Worm (Caenorhabditis elegans): ENCODE data around the gene wht-4.

wht-4 gene

ce11 chrII:3278634-3279033 is at the start of gene wht-4:
Gene wht-4 (plus strand): TSS chrII:3278934.
- TF ChIP-seq ref-1 (GFP tag; conservative IDR thresholded peaks at IDR 0.05) (no peak), ztf-23 (GFP tag; IDR thresholded peaks at IDR 0.05) (no peak), klf-2 (GFP tag; conservative IDR thresholded peaks at IDR 0.05) (no peak), ztf-29 (GFP tag; IDR thresholded peaks at IDR 0.05) (no peak), flt-1 (GFP tag; IDR thresholded peaks at IDR 0.05) (no peak), tab-1 (GFP tag; IDR thresholded peaks at IDR 0.05) (no peak), med-1 (GFP tag; optimal IDR thresholded peaks at IDR 0.05; ENCODE audit: insufficient read depth) (no peak), cog-1 (tag; optimal IDR thresholded peaks at IDR 0.05) (no peak), T22C8.4 (GFP tag; IDR thresholded peaks at IDR 0.05) (no peak)

ce11 chrII:3230422-3230821 is 48.3 kb upstream of the wht-4 start, which contains the start of gene srh-297:
Gene srh-297 (minus strand): TSS chrII:3230522.
- TF ChIP-seq cog-1 (tag; optimal IDR thresholded peaks at IDR 0.05) (no peak), klf-2 (GFP tag; conservative IDR thresholded peaks at IDR 0.05) (no peak), ztf-23 (GFP tag; IDR thresholded peaks at IDR 0.05) (no peak), ref-1 (GFP tag; conservative IDR thresholded peaks at IDR 0.05) (no peak), T22C8.4 (GFP tag; IDR thresholded peaks at IDR 0.05) (no peak), flt-1 (GFP tag; IDR thresholded peaks at IDR 0.05) (no peak)

- TF ChIP-seq klf-2 (GFP tag; conservative IDR thresholded peaks at IDR 0.05) (no peak), tab-1 (GFP tag; IDR thresholded peaks at IDR 0.05) (no peak), T22C8.4 (GFP tag; IDR thresholded peaks at IDR 0.05) (no peak), ztf-23 (GFP tag; IDR thresholded peaks at IDR 0.05) (no peak), flt-1 (GFP tag; IDR thresholded peaks at IDR 0.05) (no peak), ref-1 (GFP tag; conservative IDR thresholded peaks at IDR 0.05) (no peak), med-1 (GFP tag; optimal IDR thresholded peaks at IDR 0.05; ENCODE audit: insufficient read depth) (no peak), cog-1 (tag; optimal IDR thresholded peaks at IDR 0.05) (no peak), ztf-29 (GFP tag; IDR thresholded peaks at IDR 0.05) (no peak)
Measured at ce11 chrII:3234725-3235124, 44.0 kb upstream of the wht-4 start, which contains the start of gene C17F4.8. Gene C17F4.8 (minus strand): TSS chrII:3234825.

ce11 chrII:3237038-3237521 is 41.7 kb upstream of the wht-4 start, which contains the start of the genes srz-67 and C17F4.11:
Gene srz-67 (minus strand): TSS chrII:3237138.
Gene C17F4.11 (plus strand): TSS chrII:3237471.
- TF ChIP-seq flt-1 (GFP tag; IDR thresholded peaks at IDR 0.05) (no peak), ztf-23 (GFP tag; IDR thresholded peaks at IDR 0.05) (no peak), tab-1 (GFP tag; IDR thresholded peaks at IDR 0.05) (no peak), cog-1 (tag; optimal IDR thresholded peaks at IDR 0.05) (no peak), ref-1 (GFP tag; conservative IDR thresholded peaks at IDR 0.05) (no peak), med-1 (GFP tag; optimal IDR thresholded peaks at IDR 0.05; ENCODE audit: insufficient read depth) (no peak), T22C8.4 (GFP tag; IDR thresholded peaks at IDR 0.05) (no peak), ztf-29 (GFP tag; IDR thresholded peaks at IDR 0.05) (no peak), klf-2 (GFP tag; conservative IDR thresholded peaks at IDR 0.05) (no peak)

ce11 chrII:3240207-3240606 is 38.5 kb upstream of the wht-4 start, which contains the start of gene C17F4.3:
Gene C17F4.3 (plus strand): TSS chrII:3240507.
- no peak for TF ChIP-seq T22C8.4 (GFP tag; IDR thresholded peaks at IDR 0.05)

- TF ChIP-seq cog-1 (tag; optimal IDR thresholded peaks at IDR 0.05) (no peak), tab-1 (GFP tag; IDR thresholded peaks at IDR 0.05) (no peak), ztf-23 (GFP tag; IDR thresholded peaks at IDR 0.05) (no peak), ref-1 (GFP tag; conservative IDR thresholded peaks at IDR 0.05) (no peak), flt-1 (GFP tag; IDR thresholded peaks at IDR 0.05) (no peak), T22C8.4 (GFP tag; IDR thresholded peaks at IDR 0.05) (no peak), klf-2 (GFP tag; conservative IDR thresholded peaks at IDR 0.05) (no peak), med-1 (GFP tag; optimal IDR thresholded peaks at IDR 0.05; ENCODE audit: insufficient read depth) (no peak), ztf-29 (GFP tag; IDR thresholded peaks at IDR 0.05) (no peak)
Measured at ce11 chrII:3241842-3242241, 36.9 kb upstream of the wht-4 start.

ce11 chrII:3244070-3244469 is 34.7 kb upstream of the wht-4 start, which contains the start of gene C17F4.12:
Gene C17F4.12 (minus strand): TSS chrII:3244170.
- no peak for TF ChIP-seq ref-1 (GFP tag; conservative IDR thresholded peaks at IDR 0.05)
- TF ChIP-seq med-1 (GFP tag; optimal IDR thresholded peaks at IDR 0.05; ENCODE audit: insufficient read depth), result no peak
- no peak for TF ChIP-seq cog-1 (tag; optimal IDR thresholded peaks at IDR 0.05)
- TF ChIP-seq flt-1 (GFP tag; IDR thresholded peaks at IDR 0.05), result no peak
- no peak for TF ChIP-seq ztf-23 (GFP tag; IDR thresholded peaks at IDR 0.05)
- no peak for TF ChIP-seq T22C8.4 (GFP tag; IDR thresholded peaks at IDR 0.05)

- no peak for TF ChIP-seq ztf-23 (GFP tag; IDR thresholded peaks at IDR 0.05)
- TF ChIP-seq med-1 (GFP tag; optimal IDR thresholded peaks at IDR 0.05; ENCODE audit: insufficient read depth), result no peak
- TF ChIP-seq cog-1 (tag; optimal IDR thresholded peaks at IDR 0.05), result no peak
- no peak for TF ChIP-seq ztf-29 (GFP tag; IDR thresholded peaks at IDR 0.05)
- TF ChIP-seq tab-1 (GFP tag; IDR thresholded peaks at IDR 0.05), result no peak
- no peak for TF ChIP-seq klf-2 (GFP tag; conservative IDR thresholded peaks at IDR 0.05)
- no peak for TF ChIP-seq flt-1 (GFP tag; IDR thresholded peaks at IDR 0.05)
Measured at ce11 chrII:3244758-3245157, 34.0 kb upstream of the wht-4 start.

ce11 chrII:3245836-3246235 is 32.9 kb upstream of the wht-4 start, which contains the start of gene C17F4.7:
Gene C17F4.7 (minus strand): TSS chrII:3246015.
- TF ChIP-seq cog-1 (tag; optimal IDR thresholded peaks at IDR 0.05) (no peak), med-1 (GFP tag; optimal IDR thresholded peaks at IDR 0.05; ENCODE audit: insufficient read depth) (no peak), ztf-23 (GFP tag; IDR thresholded peaks at IDR 0.05) (no peak), klf-2 (GFP tag; conservative IDR thresholded peaks at IDR 0.05) (no peak), ztf-29 (GFP tag; IDR thresholded peaks at IDR 0.05) (no peak), T22C8.4 (GFP tag; IDR thresholded peaks at IDR 0.05) (no peak), ref-1 (GFP tag; conservative IDR thresholded peaks at IDR 0.05) (no peak), flt-1 (GFP tag; IDR thresholded peaks at IDR 0.05) (no peak), tab-1 (GFP tag; IDR thresholded peaks at IDR 0.05) (no peak)

- TF ChIP-seq tab-1 (GFP tag; IDR thresholded peaks at IDR 0.05) (no peak), flt-1 (GFP tag; IDR thresholded peaks at IDR 0.05) (no peak), med-1 (GFP tag; optimal IDR thresholded peaks at IDR 0.05; ENCODE audit: insufficient read depth) (no peak), cog-1 (tag; optimal IDR thresholded peaks at IDR 0.05) (no peak), klf-2 (GFP tag; conservative IDR thresholded peaks at IDR 0.05) (no peak), T22C8.4 (GFP tag; IDR thresholded peaks at IDR 0.05) (no peak), ref-1 (GFP tag; conservative IDR thresholded peaks at IDR 0.05) (no peak), ztf-29 (GFP tag; IDR thresholded peaks at IDR 0.05) (no peak), ztf-23 (GFP tag; IDR thresholded peaks at IDR 0.05) (no peak)
Measured at ce11 chrII:3247556-3247955, 31.2 kb upstream of the wht-4 start.
